Fruit fly (Drosophila melanogaster): ENCODE results near the gene Pburs.

The Pburs gene

dm6 chr2L:14451286-14451685 is 34.2 kb upstream of the Pburs start (continued):
- TF ChIP-seq CrebB (tag; optimal IDR thresholded peaks at IDR 0.05) (no peak), MBD-R2 (GFP tag; IDR thresholded peaks at IDR 0.05) (no peak), CG12769 (tag; optimal IDR thresholded peaks at IDR 0.05) (no peak), CG10979 (tag; optimal IDR thresholded peaks at IDR 0.05) (peak; percentile 40), wek (GFP tag; optimal IDR thresholded peaks at IDR 0.05) (no peak), yki (optimal IDR thresholded peaks at IDR 0.05) (no peak), nom (GFP tag; optimal IDR thresholded peaks at IDR 0.05) (no peak), CG33557 (GFP tag; optimal IDR thresholded peaks at IDR 0.05) (no peak), Taf1 (GFP tag; IDR thresholded peaks at IDR 0.05) (no peak), CG6683 (GFP tag; optimal IDR thresholded peaks at IDR 0.05) (no peak), grn (GFP tag; optimal IDR thresholded peaks at IDR 0.05) (no peak), danr (GFP tag; IDR thresholded peaks at IDR 0.05) (no peak), gem (tag; optimal IDR thresholded peaks at IDR 0.05) (peak; percentile 27), br (optimal IDR thresholded peaks at IDR 0.05) (no peak), C15 (GFP tag; IDR thresholded peaks at IDR 0.05) (no peak), CG15479 (GFP tag; optimal IDR thresholded peaks at IDR 0.05) (no peak), Lim3 (GFP tag; IDR thresholded peaks at IDR 0.05) (no peak), gcm (GFP tag; optimal IDR thresholded peaks at IDR 0.05) (no peak), Dp (GFP tag; optimal IDR thresholded peaks at IDR 0.05) (no peak), CG12744 (GFP tag; optimal IDR thresholded peaks at IDR 0.05) (no peak), zen (tag; optimal IDR thresholded peaks at IDR 0.05) (peak; percentile 17), Dll (GFP tag; IDR thresholded peaks at IDR 0.05; ENCODE audit: partially characterized antibody) (no peak), NC2β (GFP tag; optimal IDR thresholded peaks at IDR 0.05) (no peak), MTF-1 (GFP tag; optimal IDR thresholded peaks at IDR 0.05; ENCODE audit: borderline replicate concordance) (no peak), gcm2 (GFP tag; optimal IDR thresholded peaks at IDR 0.05) (no peak)

- no peak for TF ChIP-seq CG13624 (GFP tag; optimal IDR thresholded peaks at IDR 0.05)
- no peak for TF ChIP-seq sqz (GFP tag; optimal IDR thresholded peaks at IDR 0.05)
- TF ChIP-seq CG33213 (GFP tag; optimal IDR thresholded peaks at IDR 0.05): no peak
- TF ChIP-seq CG7556 (GFP tag; optimal IDR thresholded peaks at IDR 0.05): no peak
- TF ChIP-seq dan (GFP tag; IDR thresholded peaks at IDR 0.05): no peak
- no peak for TF ChIP-seq CG42726 (GFP tag; IDR thresholded peaks at IDR 0.05; ENCODE audit: partially characterized antibody)
- no peak for TF ChIP-seq maf-S (GFP tag; optimal IDR thresholded peaks at IDR 0.05)
Measured at dm6 chr2L:14450822-14451221, 33.7 kb upstream of the Pburs start, which contains the start of gene CG15283. TSS of gene CG15283 (minus strand) at chr2L:14450922.

- TF ChIP-seq Vsx1 (GFP tag; optimal IDR thresholded peaks at IDR 0.05): no peak
- TF ChIP-seq CG32767 (GFP tag; IDR thresholded peaks at IDR 0.05): no peak
- TF ChIP-seq Pdp1 (GFP tag; optimal IDR thresholded peaks at IDR 0.05): peak in 1 of 2 experiments; percentile 21
- TF ChIP-seq Med (GFP tag): peak; percentile 55
- TF ChIP-seq grn (GFP tag; optimal IDR thresholded peaks at IDR 0.05): peak; percentile 57
- no peak for TF ChIP-seq h (optimal IDR thresholded peaks at IDR 0.05)
- TF ChIP-seq CG7745 (tag; optimal IDR thresholded peaks at IDR 0.05): peak; percentile 69
- TF ChIP-seq CG32532 (GFP tag; IDR thresholded peaks at IDR 0.05): no peak
- TF ChIP-seq run (tag; optimal IDR thresholded peaks at IDR 0.05): peak; percentile 7
- peak; percentile 45 for TF ChIP-seq cad (GFP tag; optimal IDR thresholded peaks at IDR 0.05)
- peak; percentile 3 for TF ChIP-seq odd (GFP tag; optimal IDR thresholded peaks at IDR 0.05)
- peak in 1 of 3 experiments; percentile 95 for TF ChIP-seq Stat92E (GFP tag; optimal IDR thresholded peaks at IDR 0.05)
- TF ChIP-seq Kr (GFP tag; optimal IDR thresholded peaks at IDR 0.05): peak; percentile 72
- peak; percentile 83 for TF ChIP-seq gsb-n (tag; optimal IDR thresholded peaks at IDR 0.05)
- TF ChIP-seq sens (GFP tag): peak; percentile 18
- TF ChIP-seq Usf (GFP tag; optimal IDR thresholded peaks at IDR 0.05): no peak
- TF ChIP-seq prd (optimal IDR thresholded peaks at IDR 0.05): no peak
- peak; percentile 32; the same call in 1 of the 3 replicates for TF ChIP-seq prd (GFP tag; IDR thresholded peaks at IDR 0.05)
Measured at dm6 chr2L:14449886-14450548, 32.9 kb upstream of the Pburs start.
